Fruit fly (Drosophila melanogaster): ENCODE results near the gene mat.

The mat gene

dm6 chr3L:908508-909162 is 5.9 kb downstream of the mat start, which contains the start of gene nerfin-1:
Gene nerfin-1, plus strand, starts transcription at chr3L:909112.
- no peak for TF ChIP-seq CG17801 (GFP tag; optimal IDR thresholded peaks at IDR 0.05; ENCODE audit: partially characterized antibody)

dm6 chr3L:912406-913369 is 10.0 kb downstream of the mat start:
- TF ChIP-seq CG17801 (GFP tag; optimal IDR thresholded peaks at IDR 0.05; ENCODE audit: partially characterized antibody) = no peak

- TF ChIP-seq CG17801 (GFP tag; optimal IDR thresholded peaks at IDR 0.05; ENCODE audit: partially characterized antibody) = no peak
These were observed 11.0 kb downstream of the mat start, which contains the start of gene Glut1 for dm6 chr3L:913682-914081. Gene Glut1, plus strand, starts transcription at chr3L:914074.

dm6 chr3L:914852-915251 is 12.2 kb downstream of the mat start:
- no peak for TF ChIP-seq CG17801 (GFP tag; optimal IDR thresholded peaks at IDR 0.05; ENCODE audit: partially characterized antibody)

dm6 chr3L:917225-917624 is 14.5 kb downstream of the mat start:
- no peak for TF ChIP-seq CG17801 (GFP tag; optimal IDR thresholded peaks at IDR 0.05; ENCODE audit: partially characterized antibody)

- TF ChIP-seq CG17801 (GFP tag; optimal IDR thresholded peaks at IDR 0.05; ENCODE audit: partially characterized antibody) = no peak
These were observed 49.5 kb downstream of the mat start for dm6 chr3L:952152-952551.
